Fruit fly (Drosophila melanogaster) whole organism, prepupa: ENCODE measurements around the gene Miga.

Experiments
- CG10631 ChIP-seq: fragments of 200-800 bp; sonication (Bioruptor generic); optimal IDR thresholded peaks from 2 replicates; lab custom pipeline; 2016; ENCODE audit warnings: missing biosample characterization, missing genetic modification characterization
- CG10669 ChIP-seq: fragments of 200-800 bp; sonication (Bioruptor generic); optimal IDR thresholded peaks from 3 replicates; lab custom pipeline; 2018; ENCODE audit warnings: missing biosample characterization, mild to moderate bottlenecking, missing genetic modification characterization, moderate library complexity
- CG11294 ChIP-seq: fragments of 200-800 bp; sonication (Bioruptor generic); IDR thresholded peaks from 2 replicates; pipeline ENCODE4 v1.3.6; 2022; ENCODE audit warnings: missing biosample characterization, missing genetic modification characterization
- CG15336 ChIP-seq: fragments of 200-800 bp; sonication (Bioruptor generic); IDR thresholded peaks from 2 replicates; pipeline ENCODE4 v1.3.6; 2022; ENCODE audit warnings: missing biosample characterization, missing genetic modification characterization
- CG1621 ChIP-seq: fragments of 200-800 bp; sonication (Bioruptor generic); optimal IDR thresholded peaks from 3 replicates; lab custom pipeline; 2018; ENCODE audit warnings: missing biosample characterization, mild to moderate bottlenecking, missing genetic modification characterization
- CG16779 ChIP-seq: fragments of 200-800 bp; sonication (Bioruptor generic); optimal IDR thresholded peaks from 3 replicates; lab custom pipeline; 2017; ENCODE audit warnings: missing biosample characterization, mild to moderate bottlenecking, missing genetic modification characterization
- CG3032 ChIP-seq: fragments of 200-800 bp; optimal IDR thresholded peaks from 2 replicates; lab custom pipeline; 2019; ENCODE audit warnings: missing biosample characterization, mild to moderate bottlenecking, missing genetic modification characterization, moderate library complexity
- CG32006 ChIP-seq: fragments of 200-800 bp; sonication (Bioruptor generic); optimal IDR thresholded peaks from 3 replicates; lab custom pipeline; 2017; ENCODE audit warnings: missing biosample characterization, mild to moderate bottlenecking, missing genetic modification characterization
- CG34406 ChIP-seq: fragments of 200-800 bp; sonication (Bioruptor generic); optimal IDR thresholded peaks from 3 replicates; lab custom pipeline; 2016; ENCODE audit warnings: missing biosample characterization, missing genetic modification characterization
- CG3919 ChIP-seq: fragments of 200-800 bp; sonication (Bioruptor generic); optimal IDR thresholded peaks from 3 replicates; lab custom pipeline; 2016; ENCODE audit warnings: missing biosample characterization, missing genetic modification characterization
- CG4318 ChIP-seq: fragments of 200-800 bp; sonication (Bioruptor generic); optimal IDR thresholded peaks from 3 replicates; lab custom pipeline; 2017; ENCODE audit warnings: missing biosample characterization, mild to moderate bottlenecking, missing genetic modification characterization
- CG6163 ChIP-seq: fragments of 200-800 bp; sonication (Bioruptor generic); IDR thresholded peaks from 3 replicates; pipeline ENCODE4 v1.3.6; 2022; ENCODE audit warnings: missing biosample characterization, missing genetic modification characterization
- CG6276 ChIP-seq: fragments of 200-800 bp; sonication (Bioruptor generic); optimal IDR thresholded peaks from 2 replicates; lab custom pipeline; 2017; ENCODE audit warnings: missing biosample characterization, mild to moderate bottlenecking, missing genetic modification characterization
- CG6792 ChIP-seq: fragments of 200-800 bp; sonication (Bioruptor generic); optimal IDR thresholded peaks from 3 replicates; lab custom pipeline; 2016; ENCODE audit warnings: missing biosample characterization, missing genetic modification characterization
- CG6808 ChIP-seq: fragments of 200-800 bp; sonication (Bioruptor generic); optimal IDR thresholded peaks from 3 replicates; lab custom pipeline; 2017; ENCODE audit warnings: missing biosample characterization, missing genetic modification characterization, mild to moderate bottlenecking, moderate library complexity, missing genetic modification reagents
- CG6854 ChIP-seq: fragments of 200-800 bp; sonication (Bioruptor generic); optimal IDR thresholded peaks from 2 replicates; lab custom pipeline; 2017; ENCODE audit warnings: missing biosample characterization, mild to moderate bottlenecking, missing genetic modification characterization
- CG7368 ChIP-seq: fragments of 200-800 bp; sonication (Bioruptor generic); optimal IDR thresholded peaks from 3 replicates; lab custom pipeline; 2016; ENCODE audit warnings: missing biosample characterization, missing genetic modification characterization
- CG8119 ChIP-seq: fragments of 200-800 bp; sonication (Bioruptor generic); IDR thresholded peaks from 3 replicates; pipeline ENCODE4 v1.3.6; 2022; ENCODE audit warnings: missing biosample characterization, missing genetic modification characterization
- CG8319 ChIP-seq: fragments of 200-800 bp; sonication (Bioruptor generic); optimal IDR thresholded peaks from 3 replicates; lab custom pipeline; 2016; ENCODE audit warnings: missing biosample characterization, missing genetic modification characterization
- CG8632 ChIP-seq: fragments of 200-800 bp; sonication (Bioruptor generic); optimal IDR thresholded peaks from 3 replicates; lab custom pipeline; 2016; ENCODE audit warnings: missing biosample characterization, missing genetic modification characterization
- CG9139 ChIP-seq: fragments of 200-800 bp; sonication (Bioruptor generic); optimal IDR thresholded peaks from 3 replicates; lab custom pipeline; 2017; ENCODE audit warnings: missing biosample characterization, mild to moderate bottlenecking, missing genetic modification characterization
- Eip93F ChIP-seq: fragments of 200-800 bp; sonication (Bioruptor generic); optimal IDR thresholded peaks from 2 replicates; lab custom pipeline; 2016; ENCODE audit warnings: missing biosample characterization, mild to moderate bottlenecking, missing genetic modification characterization
- Ets96B ChIP-seq: fragments of 200-800 bp; optimal IDR thresholded peaks from 2 replicates; lab custom pipeline; 2019; ENCODE audit warnings: missing biosample characterization, mild to moderate bottlenecking, missing genetic modification characterization, moderate library complexity
- Gug ChIP-seq: fragments of 200-800 bp; sonication (Bioruptor generic); IDR thresholded peaks from 2 replicates; pipeline ENCODE4 v1.3.6; 2022; ENCODE audit warnings: missing biosample characterization, missing genetic modification characterization
- Hr38 ChIP-seq: sonication (Bioruptor generic); optimal IDR thresholded peaks from 2 replicates; lab custom pipeline; 2016; ENCODE audit warnings: missing biosample characterization, missing genetic modification characterization
- Hr39 ChIP-seq: fragments of 200-800 bp; sonication (Bioruptor generic); optimal IDR thresholded peaks from 2 replicates; lab custom pipeline; 2016; ENCODE audit warnings: missing biosample characterization, missing genetic modification characterization
- Hr4 ChIP-seq: fragments of 200-800 bp; sonication (Bioruptor generic); optimal IDR thresholded peaks from 3 replicates; lab custom pipeline; 2016; ENCODE audit warnings: missing biosample characterization, missing genetic modification characterization
- Lpt ChIP-seq: fragments of 200-800 bp; sonication (Bioruptor generic); optimal IDR thresholded peaks from 3 replicates; lab custom pipeline; 2016; ENCODE audit warnings: missing biosample characterization, missing genetic modification characterization
- Met ChIP-seq: fragments of 200-800 bp; sonication (Bioruptor generic); optimal IDR thresholded peaks from 3 replicates; lab custom pipeline; 2016; ENCODE audit warnings: missing biosample characterization, missing genetic modification characterization
- OdsH ChIP-seq: fragments of 200-800 bp; sonication (Bioruptor generic); optimal IDR thresholded peaks from 3 replicates; lab custom pipeline; 2016; ENCODE audit warnings: missing biosample characterization, missing genetic modification characterization
- Smox ChIP-seq: fragments of 200-800 bp; sonication (Bioruptor generic); optimal IDR thresholded peaks from 3 replicates; lab custom pipeline; 2016; ENCODE audit warnings: missing biosample characterization, missing genetic modification characterization
- Sox102F ChIP-seq: fragments of 200-800 bp; sonication (Bioruptor generic); optimal IDR thresholded peaks from 2 replicates; lab custom pipeline; 2016; ENCODE audit warnings: missing biosample characterization, mild to moderate bottlenecking, missing genetic modification characterization
- Sox14 ChIP-seq: fragments of 200-800 bp; sonication (Bioruptor generic); optimal IDR thresholded peaks from 3 replicates; lab custom pipeline; 2016; ENCODE audit warnings: missing biosample characterization, missing genetic modification characterization
- Sox15 ChIP-seq: fragments of 200-800 bp; sonication (Bioruptor generic); optimal IDR thresholded peaks from 3 replicates; lab custom pipeline; 2016; ENCODE audit warnings: missing biosample characterization, missing genetic modification characterization
- achi ChIP-seq: fragments of 200-800 bp; sonication (Bioruptor generic); optimal IDR thresholded peaks from 3 replicates; lab custom pipeline; 2016; ENCODE audit warnings: missing biosample characterization, missing genetic modification characterization
- acj6 ChIP-seq: fragments of 200-800 bp; sonication (Bioruptor generic); optimal IDR thresholded peaks from 3 replicates; lab custom pipeline; 2016; ENCODE audit warnings: missing biosample characterization, missing genetic modification characterization
- cyc ChIP-seq: fragments of 200-800 bp; sonication (Bioruptor generic); optimal IDR thresholded peaks from 3 replicates; lab custom pipeline; 2016; ENCODE audit warnings: missing biosample characterization, missing genetic modification characterization
- dsx ChIP-seq: fragments of 200-800 bp; optimal IDR thresholded peaks from 3 replicates; lab custom pipeline; 2019; ENCODE audit warnings: missing biosample characterization, mild to moderate bottlenecking, missing genetic modification characterization, moderate library complexity; ENCODE audit not compliant: poor library complexity, severe bottlenecking
- eg ChIP-seq: fragments of 200-800 bp; sonication (Bioruptor generic); IDR thresholded peaks from 3 replicates; pipeline ENCODE4 v1.3.6; 2022; ENCODE audit warnings: missing biosample characterization, missing genetic modification characterization
- esn ChIP-seq: fragments of 200-800 bp; sonication (Bioruptor generic); optimal IDR thresholded peaks from 2 replicates; lab custom pipeline; 2016; ENCODE audit warnings: missing biosample characterization, mild to moderate bottlenecking, missing genetic modification characterization, moderate library complexity
- fd59A ChIP-seq: fragments of 200-800 bp; sonication (Bioruptor generic); optimal IDR thresholded peaks from 2 replicates; lab custom pipeline; 2017; ENCODE audit warnings: missing biosample characterization, mild to moderate bottlenecking, missing genetic modification characterization, missing genetic modification reagents
- fd85E ChIP-seq: fragments of 200-800 bp; sonication (Bioruptor generic); optimal IDR thresholded peaks from 3 replicates; lab custom pipeline; 2016; ENCODE audit warnings: missing biosample characterization, missing genetic modification characterization
- fkh ChIP-seq: fragments of 200-800 bp; sonication (Bioruptor generic); optimal IDR thresholded peaks from 3 replicates; lab custom pipeline; 2017; ENCODE audit warnings: missing biosample characterization, mild to moderate bottlenecking, missing genetic modification characterization, moderate library complexity
- lz ChIP-seq: fragments of 200-800 bp; sonication (Bioruptor generic); optimal IDR thresholded peaks from 3 replicates; lab custom pipeline; 2016; ENCODE audit warnings: missing biosample characterization, missing genetic modification characterization
- net ChIP-seq: fragments of 200-800 bp; sonication (Bioruptor generic); optimal IDR thresholded peaks from 3 replicates; lab custom pipeline; 2016; ENCODE audit warnings: missing biosample characterization, missing genetic modification characterization
- pdm3 ChIP-seq: fragments of 200-800 bp; sonication (Bioruptor generic); optimal IDR thresholded peaks from 3 replicates; lab custom pipeline; 2016; ENCODE audit warnings: missing biosample characterization, missing genetic modification characterization
- salr ChIP-seq, 2 experiments: fragments of 200-800 bp; sonication (Bioruptor generic); optimal IDR thresholded peaks; 3 replicates each; lab custom pipeline; 2016 to 2018; ENCODE audit warnings: missing biosample characterization in 2 of 2, missing genetic modification characterization in 2 of 2, mild to moderate bottlenecking in 1 of 2
- ss ChIP-seq, 2 experiments: fragments of 200-800 bp; sonication (Bioruptor generic); optimal IDR thresholded peaks; 2 replicates in 1 of 2; 3 replicates in 1 of 2; lab custom pipeline; 2017 to 2018; ENCODE audit warnings: mild to moderate bottlenecking in 2 of 2, missing biosample characterization in 2 of 2, missing genetic modification characterization in 2 of 2, moderate library complexity in 1 of 2
- svp ChIP-seq: fragments of 200-800 bp; sonication (Bioruptor generic); peaks from one replicate; lab custom pipeline; 2016; ENCODE audit warnings: missing biosample characterization, missing genetic modification characterization
- vri ChIP-seq: fragments of 200-800 bp; sonication (Bioruptor generic); optimal IDR thresholded peaks from 3 replicates; lab custom pipeline; 2016; ENCODE audit warnings: missing biosample characterization, mild to moderate bottlenecking, missing genetic modification characterization

Miga gene

dm6 chrX:8398177-8399018, 39.2 kb downstream of the Miga start, which contains the start of gene CG10555:
CG10555 (plus strand) TSS chrX:8398940.
- peak; percentile 46 for TF ChIP-seq fd85E (GFP tag; lab: Kevin White, UChicago)
- TF ChIP-seq Lpt = peak; percentile 27
- peak; percentile 84 for TF ChIP-seq CG10631
- TF ChIP-seq CG16779 (tag; lab: Kevin White, UChicago) = no peak
- no peak for TF ChIP-seq CG9139
- TF ChIP-seq CG34406 = peak; percentile 61
- no peak for TF ChIP-seq Hr38 (GFP tag; lab: Kevin White, UChicago)
- no peak for TF ChIP-seq vri
- TF ChIP-seq Eip93F (GFP tag; lab: Kevin White, UChicago) = no peak
- TF ChIP-seq esn (GFP tag; lab: Kevin White, UChicago) = peak; percentile 87
- peak; percentile 79 for TF ChIP-seq Sox102F (GFP tag; lab: Kevin White, UChicago)
- peak; percentile 75 for TF ChIP-seq acj6 (GFP tag; lab: Kevin White, UChicago)
- TF ChIP-seq ss (GFP tag; optimal IDR thresholded peaks at IDR 0.05; lab: Kevin White, UChicago) = peak in 1 of 2 experiments; percentile 50
- TF ChIP-seq CG6808 (GFP tag; lab: Kevin White, UChicago) = peak; percentile 65
- TF ChIP-seq CG6792 (GFP tag; lab: Kevin White, UChicago) = peak; percentile 70
- TF ChIP-seq CG4318 = peak; percentile 76
- TF ChIP-seq dsx (GFP tag; lab: Kevin White, UChicago) = peak; percentile 16
- TF ChIP-seq CG8319 = peak; percentile 52
- TF ChIP-seq CG8632 (GFP tag; lab: Kevin White, UChicago) = peak; percentile 45
- TF ChIP-seq Sox15 (GFP tag; lab: Kevin White, UChicago) = peak; percentile 81
- TF ChIP-seq achi (GFP tag; lab: Kevin White, UChicago) = peak; percentile 64
- peak; percentile 85 for TF ChIP-seq Sox14 (GFP tag; lab: Kevin White, UChicago)
- peak; percentile 32 for TF ChIP-seq CG6276 (GFP tag; lab: Kevin White, UChicago)
- peak; percentile 78 for TF ChIP-seq Smox
- TF ChIP-seq svp = peak; percentile 85
- TF ChIP-seq fd59A (GFP tag; lab: Kevin White, UChicago) = peak; percentile 73
- peak; percentile 35 for TF ChIP-seq CG1621 (tag; lab: Kevin White, UChicago)
- TF ChIP-seq salr (GFP tag; optimal IDR thresholded peaks at IDR 0.05; lab: Kevin White, UChicago) = peak; percentile 63 to 73
- TF ChIP-seq pdm3 (GFP tag; lab: Kevin White, UChicago) = peak; percentile 86
- TF ChIP-seq CG10669 = peak; percentile 62
- TF ChIP-seq CG11294 (GFP tag; lab: Robert Waterston, UW) = peak; percentile 73; the same call in 1 of the 2 replicates
- TF ChIP-seq Gug (GFP tag; lab: Robert Waterston, UW) = peak; percentile 11; the same call in 1 of the 2 replicates
- peak; percentile 74 for TF ChIP-seq CG3032 (tag; lab: Kevin White, UChicago)
- peak; percentile 72 for TF ChIP-seq Hr4
- peak; percentile 67 for TF ChIP-seq CG8119 (GFP tag; lab: Robert Waterston, UW)
- TF ChIP-seq eg = peak; percentile 75
- TF ChIP-seq CG6163 (GFP tag; lab: Robert Waterston, UW) = peak; percentile 76
- peak; percentile 49 for TF ChIP-seq net (GFP tag; lab: Kevin White, UChicago)
- peak; percentile 74 for TF ChIP-seq OdsH (GFP tag; lab: Kevin White, UChicago)
- TF ChIP-seq Met (GFP tag; lab: Kevin White, UChicago) = peak; percentile 76
- TF ChIP-seq CG32006 (GFP tag; lab: Kevin White, UChicago) = peak; percentile 79
- TF ChIP-seq Ets96B = peak; percentile 54
- peak; percentile 90 for TF ChIP-seq Hr39 (GFP tag; lab: Kevin White, UChicago)
- no peak for TF ChIP-seq CG6854 (GFP tag; lab: Kevin White, UChicago)
- TF ChIP-seq CG3919 (GFP tag; lab: Kevin White, UChicago) = peak; percentile 66
- peak; percentile 36 for TF ChIP-seq CG7368 (GFP tag; lab: Kevin White, UChicago)
- TF ChIP-seq fkh (GFP tag; lab: Kevin White, UChicago) = no peak
- TF ChIP-seq CG15336 (GFP tag; lab: Robert Waterston, UW) = peak; percentile 70
- peak; percentile 84 for TF ChIP-seq cyc (GFP tag; lab: Kevin White, UChicago)
- TF ChIP-seq lz (GFP tag; lab: Kevin White, UChicago) = peak; percentile 89
